Fruit fly (Drosophila melanogaster) whole organism, embryonic: ENCODE measurements around the gene CG32625.

Experiments used
- ATbp ChIP-seq: fragments of 200-800 bp; sonication (Bioruptor generic); optimal IDR thresholded peaks from 2 replicates; lab custom pipeline; 2017; ENCODE audit warnings: missing biosample characterization, mild to moderate bottlenecking, missing genetic modification characterization, missing genetic modification reagents
- CG10959 ChIP-seq: fragments of 200-800 bp; sonication (Bioruptor generic); IDR thresholded peaks from 2 replicates; pipeline ENCODE4 v1.3.6; 2022; ENCODE audit warnings: missing biosample characterization, missing genetic modification characterization
- CG11723 ChIP-seq: fragments of 200-800 bp; sonication (Bioruptor generic); optimal IDR thresholded peaks from 2 replicates; lab custom pipeline; 2017; ENCODE audit warnings: missing biosample characterization, mild to moderate bottlenecking, missing genetic modification characterization
- CG12104 ChIP-seq: fragments of 200-800 bp; sonication (Bioruptor generic); optimal IDR thresholded peaks from 3 replicates; lab custom pipeline; 2016; ENCODE audit warnings: missing biosample characterization, missing genetic modification characterization
- CG12219 ChIP-seq: fragments of 200-800 bp; sonication (Bioruptor generic); optimal IDR thresholded peaks from 3 replicates; lab custom pipeline; 2018; ENCODE audit warnings: missing biosample characterization, mild to moderate bottlenecking, missing genetic modification characterization
- CG13624 ChIP-seq: fragments of 200-800 bp; sonication (Bioruptor generic); optimal IDR thresholded peaks from 2 replicates; lab custom pipeline; 2016; ENCODE audit warnings: missing biosample characterization, missing genetic modification characterization
- CG14667 ChIP-seq: fragments of 200-800 bp; sonication (Bioruptor generic); IDR thresholded peaks from 2 replicates; pipeline ENCODE4 v1.3.6; 2022; ENCODE audit warnings: missing biosample characterization, missing genetic modification characterization
- CG14965 ChIP-seq: fragments of 200-800 bp; sonication (Bioruptor generic); optimal IDR thresholded peaks from 2 replicates; lab custom pipeline; 2016; ENCODE audit warnings: missing biosample characterization, missing genetic modification characterization, borderline replicate concordance
- CG15011 ChIP-seq: fragments of 200-800 bp; sonication (Bioruptor generic); optimal IDR thresholded peaks from 3 replicates; lab custom pipeline; 2018; ENCODE audit warnings: missing biosample characterization, mild to moderate bottlenecking, missing genetic modification characterization
- CG15073 ChIP-seq: fragments of 200-800 bp; sonication (Bioruptor generic); optimal IDR thresholded peaks from 2 replicates; lab custom pipeline; 2016; ENCODE audit warnings: missing biosample characterization, missing genetic modification characterization
- CG15514 ChIP-seq: fragments of 200-800 bp; sonication (Bioruptor generic); optimal IDR thresholded peaks from 3 replicates; lab custom pipeline; 2017; ENCODE audit warnings: missing biosample characterization, missing genetic modification characterization, mild to moderate bottlenecking, moderate library complexity, missing genetic modification reagents
- CG1602 ChIP-seq: fragments of 200-800 bp; sonication (Bioruptor generic); optimal IDR thresholded peaks from 3 replicates; lab custom pipeline; 2016; ENCODE audit warnings: missing biosample characterization, missing genetic modification characterization
- CG17802 ChIP-seq: fragments of 200-800 bp; sonication (Bioruptor generic); optimal IDR thresholded peaks from 2 replicates; lab custom pipeline; 2018; ENCODE audit warnings: missing biosample characterization, mild to moderate bottlenecking, missing genetic modification characterization, moderate library complexity
- CG2712 ChIP-seq: fragments of 200-800 bp; optimal IDR thresholded peaks from 3 replicates; lab custom pipeline; 2019; ENCODE audit warnings: missing biosample characterization, mild to moderate bottlenecking, missing genetic modification characterization, moderate library complexity
- CG3163 ChIP-seq: fragments of 200-800 bp; sonication (Bioruptor generic); optimal IDR thresholded peaks from 3 replicates; lab custom pipeline; 2016; ENCODE audit warnings: missing biosample characterization, missing genetic modification characterization
- CG32767 ChIP-seq: fragments of 200-800 bp; sonication (Bioruptor generic); IDR thresholded peaks from 2 replicates; pipeline ENCODE4 v1.3.6; 2022; ENCODE audit warnings: missing biosample characterization, missing genetic modification characterization
- CG3838 ChIP-seq: fragments of 200-800 bp; sonication (Bioruptor generic); optimal IDR thresholded peaks from 3 replicates; lab custom pipeline; 2016; ENCODE audit warnings: missing biosample characterization, missing genetic modification characterization
- CG4730 ChIP-seq: fragments of 200-800 bp; sonication (Bioruptor generic); IDR thresholded peaks from 2 replicates; pipeline ENCODE4 v1.3.6; 2022; ENCODE audit warnings: missing biosample characterization, missing genetic modification characterization
- CG7928 ChIP-seq: fragments of 200-800 bp; sonication (Bioruptor generic); optimal IDR thresholded peaks from 2 replicates; lab custom pipeline; 2017; ENCODE audit warnings: missing biosample characterization, mild to moderate bottlenecking, missing genetic modification characterization
- CG8290 ChIP-seq, 3 experiments: fragments of 200-800 bp; sonication (Bioruptor generic); optimal IDR thresholded peaks; 2 replicates each; lab custom pipeline; 2016 to 2019; ENCODE audit warnings: missing biosample characterization in 3 of 3, missing genetic modification characterization in 3 of 3, mild to moderate bottlenecking in 2 of 3, moderate library complexity in 1 of 3
- Chrac-16 ChIP-seq: fragments of 200-800 bp; sonication (Bioruptor generic); optimal IDR thresholded peaks from 3 replicates; lab custom pipeline; 2016; ENCODE audit warnings: missing biosample characterization, missing genetic modification characterization
- D19A ChIP-seq: fragments of 200-800 bp; optimal IDR thresholded peaks from 3 replicates; lab custom pipeline; 2019; ENCODE audit warnings: missing biosample characterization, mild to moderate bottlenecking, missing genetic modification characterization, moderate library complexity
- Dp ChIP-seq: fragments of 200-800 bp; sonication (Bioruptor generic); optimal IDR thresholded peaks from 2 replicates; lab custom pipeline; 2018; ENCODE audit warnings: missing biosample characterization, mild to moderate bottlenecking, missing genetic modification characterization, moderate library complexity
- Fer3 ChIP-seq: fragments of 200-800 bp; sonication (Bioruptor generic); optimal IDR thresholded peaks from 2 replicates; lab custom pipeline; 2018; ENCODE audit warnings: missing biosample characterization, mild to moderate bottlenecking, missing genetic modification characterization, moderate library complexity
- GATAe ChIP-seq: fragments of 200-800 bp; sonication (Bioruptor generic); conservative IDR thresholded peaks from 2 replicates; pipeline ENCODE4 v1.3.6; 2022; ENCODE audit warnings: missing biosample characterization, missing genetic modification characterization
- HHEX ChIP-seq: fragments of 200-800 bp; sonication (Bioruptor generic); optimal IDR thresholded peaks from 3 replicates; lab custom pipeline; 2017; ENCODE audit warnings: missing biosample characterization, mild to moderate bottlenecking, missing genetic modification characterization, missing genetic modification reagents
- Mad ChIP-seq: fragments of 200-800 bp; sonication (Bioruptor generic); optimal IDR thresholded peaks from 2 replicates; lab custom pipeline; 2016; ENCODE audit warnings: missing biosample characterization, missing genetic modification characterization
- Med ChIP-seq: fragments of 200-800 bp; sonication (Bioruptor generic); peaks from one replicate; lab custom pipeline; 2016; ENCODE audit warnings: missing biosample characterization, missing genetic modification characterization, mild to moderate bottlenecking, inconsistent platforms, moderate library complexity
- Oaz ChIP-seq: fragments of 200-800 bp; sonication (Bioruptor generic); IDR thresholded peaks from 2 replicates; pipeline ENCODE4 v1.3.6; 2022; ENCODE audit warnings: missing biosample characterization, missing genetic modification characterization
- Trl ChIP-seq, 3 experiments: fragments of >200 bp in 2 of 3; fragments of 200-800 bp in 1 of 3; sonication (Bioruptor generic) in 1 of 3; optimal IDR thresholded peaks; 2 replicates in 1 of 3; 3 replicates in 2 of 3; lab custom pipeline; 2016 to 2017; ENCODE audit warnings: missing biosample characterization in 1 of 3, missing genetic modification characterization in 1 of 3
- ase ChIP-seq: fragments of 200-800 bp; sonication (Bioruptor generic); IDR thresholded peaks from 3 replicates; pipeline ENCODE4 v1.3.6; 2022; ENCODE audit warnings: missing biosample characterization, missing genetic modification characterization
- caup ChIP-seq: fragments of 200-800 bp; sonication (Bioruptor generic); optimal IDR thresholded peaks from 3 replicates; lab custom pipeline; 2017; ENCODE audit warnings: missing biosample characterization, mild to moderate bottlenecking, missing genetic modification characterization, moderate library complexity; ENCODE audit not compliant: severe bottlenecking
- chinmo ChIP-seq: fragments of 200-800 bp; sonication (Bioruptor generic); IDR thresholded peaks from 4 replicates; pipeline ENCODE4 v1.3.6; 2022; ENCODE audit warnings: missing biosample characterization, missing genetic modification characterization; ENCODE audit not compliant: partially characterized antibody
- crc ChIP-seq: fragments of 200-800 bp; sonication (Bioruptor generic); optimal IDR thresholded peaks from 2 replicates; lab custom pipeline; 2016; ENCODE audit warnings: missing biosample characterization, missing genetic modification characterization
- disco-r ChIP-seq: fragments of 200-800 bp; sonication (Bioruptor generic); optimal IDR thresholded peaks from 2 replicates; lab custom pipeline; 2016; ENCODE audit warnings: missing biosample characterization, missing genetic modification characterization
- gce ChIP-seq: fragments of 200-800 bp; sonication (Bioruptor generic); IDR thresholded peaks from 3 replicates; pipeline ENCODE4 v1.3.6; 2022; ENCODE audit warnings: missing biosample characterization, missing genetic modification characterization
- gsb-n ChIP-seq: fragments of 200-800 bp; sonication (Bioruptor generic); optimal IDR thresholded peaks from 3 replicates; lab custom pipeline; 2018; ENCODE audit warnings: missing biosample characterization, mild to moderate bottlenecking, missing genetic modification characterization
- ham ChIP-seq: fragments of 200-800 bp; sonication (Bioruptor generic); IDR thresholded peaks from 2 replicates; pipeline ENCODE4 v1.3.6; 2022; ENCODE audit warnings: missing biosample characterization, missing genetic modification characterization
- insv ChIP-seq, 2 experiments: fragments of 200-800 bp; sonication (Bioruptor generic); optimal IDR thresholded peaks; 3 replicates each; lab custom pipeline; 2016 to 2018; ENCODE audit warnings: missing biosample characterization in 2 of 2, missing genetic modification characterization in 2 of 2
- kay ChIP-seq: fragments of 200-800 bp; sonication (Bioruptor generic); optimal IDR thresholded peaks from 2 replicates; lab custom pipeline; 2016; ENCODE audit warnings: missing biosample characterization, missing genetic modification characterization
- maf-S ChIP-seq: fragments of 200-800 bp; sonication (Bioruptor generic); optimal IDR thresholded peaks from 2 replicates; lab custom pipeline; 2016; ENCODE audit warnings: missing biosample characterization, missing genetic modification characterization
- oc ChIP-seq: fragments of 200-800 bp; sonication (Bioruptor generic); optimal IDR thresholded peaks from 2 replicates; lab custom pipeline; 2018; ENCODE audit warnings: missing biosample characterization, mild to moderate bottlenecking, missing genetic modification characterization, moderate library complexity
- pfk ChIP-seq: fragments of 200-800 bp; sonication (Bioruptor generic); optimal IDR thresholded peaks from 2 replicates; lab custom pipeline; 2018; ENCODE audit warnings: missing biosample characterization, mild to moderate bottlenecking, missing genetic modification characterization, moderate library complexity
- pum ChIP-seq: fragments of 200-800 bp; sonication (Bioruptor generic); optimal IDR thresholded peaks from 2 replicates; lab custom pipeline; 2016; ENCODE audit warnings: missing biosample characterization, missing genetic modification characterization
- salm ChIP-seq: fragments of 200-800 bp; sonication (Bioruptor generic); optimal IDR thresholded peaks from 2 replicates; lab custom pipeline; 2018; ENCODE audit warnings: missing biosample characterization, mild to moderate bottlenecking, missing genetic modification characterization
- schlank ChIP-seq: fragments of 200-800 bp; sonication (Bioruptor generic); optimal IDR thresholded peaks from 2 replicates; lab custom pipeline; 2018; ENCODE audit warnings: missing biosample characterization, mild to moderate bottlenecking, missing genetic modification characterization
- sd ChIP-seq: fragments of 200-800 bp; sonication (Bioruptor generic); optimal IDR thresholded peaks from 3 replicates; lab custom pipeline; 2018; ENCODE audit warnings: missing biosample characterization, mild to moderate bottlenecking, missing genetic modification characterization, moderate library complexity
- stwl ChIP-seq: fragments of 200-800 bp; sonication (Bioruptor generic); optimal IDR thresholded peaks from 3 replicates; lab custom pipeline; 2018; ENCODE audit warnings: missing biosample characterization, mild to moderate bottlenecking, missing genetic modification characterization, moderate library complexity
- sug ChIP-seq: fragments of 200-800 bp; optimal IDR thresholded peaks from 2 replicates; lab custom pipeline; 2019; ENCODE audit warnings: missing biosample characterization, mild to moderate bottlenecking, missing genetic modification characterization, moderate library complexity
- tin ChIP-seq: fragments of 200-800 bp; sonication (Bioruptor generic); optimal IDR thresholded peaks from 3 replicates; lab custom pipeline; 2016; ENCODE audit warnings: missing biosample characterization, missing genetic modification characterization
- ttk ChIP-seq: fragments of 200-800 bp; sonication (Bioruptor generic); IDR thresholded peaks from 2 replicates; pipeline ENCODE4 v2.1.2; 2022; ENCODE audit warnings: missing biosample characterization, missing genetic modification characterization

Gene CG32625

dm6 chrX:13805554-13805953 is 48.9 kb upstream of the CG32625 start (continued):
- no peak for TF ChIP-seq crc (GFP tag; lab: Kevin White, UChicago)
- peak; percentile 55 for TF ChIP-seq Med (GFP tag; lab: Kevin White, UChicago)
- TF ChIP-seq Oaz (GFP tag; lab: Robert Waterston, UW): no peak
- TF ChIP-seq CG3838 (GFP tag; lab: Kevin White, UChicago): no peak
- peak; percentile 27; the same call in 1 of the 2 replicates for TF ChIP-seq ttk (GFP tag; lab: Robert Waterston, UW)
- TF ChIP-seq CG12219 (GFP tag; lab: Kevin White, UChicago): no peak
- no peak for TF ChIP-seq CG4730
- TF ChIP-seq maf-S (GFP tag; lab: Kevin White, UChicago): no peak
- TF ChIP-seq sd (tag; lab: Kevin White, UChicago): no peak
- TF ChIP-seq CG12104 (GFP tag; lab: Kevin White, UChicago): no peak
- no peak for TF ChIP-seq CG14965 (GFP tag; lab: Kevin White, UChicago)
- TF ChIP-seq insv (GFP tag; optimal IDR thresholded peaks at IDR 0.05; lab: Kevin White, UChicago): no peak
- TF ChIP-seq Chrac-16 (GFP tag; lab: Kevin White, UChicago): no peak
- TF ChIP-seq CG10959 (GFP tag; lab: Robert Waterston, UW): no peak
- TF ChIP-seq CG17802 (tag; lab: Kevin White, UChicago): no peak
- no peak for TF ChIP-seq Mad
- TF ChIP-seq Dp (GFP tag; lab: Kevin White, UChicago): no peak
- no peak for TF ChIP-seq D19A (tag; lab: Kevin White, UChicago)
- no peak for TF ChIP-seq HHEX (GFP tag; lab: Kevin White, UChicago)
- no peak for TF ChIP-seq caup
- TF ChIP-seq stwl (tag; lab: Kevin White, UChicago): peak; percentile 59
- TF ChIP-seq oc: no peak
- TF ChIP-seq pum (GFP tag; lab: Kevin White, UChicago): no peak
- no peak for TF ChIP-seq CG2712 (tag; lab: Kevin White, UChicago)
- TF ChIP-seq Trl (optimal IDR thresholded peaks at IDR 0.05; lab: Kevin White, UChicago): peak; percentile 54 to 69
- TF ChIP-seq Trl (GFP tag; optimal IDR thresholded peaks at IDR 0.05; lab: Kevin White, UChicago): peak; percentile 27
- TF ChIP-seq gce: peak; percentile 10; the same call in 1 of the 3 replicates
- TF ChIP-seq ATbp: peak; percentile 42
- no peak for TF ChIP-seq CG1602 (GFP tag; lab: Kevin White, UChicago)
- TF ChIP-seq CG3163 (GFP tag; lab: Kevin White, UChicago): no peak
- TF ChIP-seq CG8290 (GFP tag; optimal IDR thresholded peaks at IDR 0.05; lab: Kevin White, UChicago): peak; percentile 92
- peak; percentile 77 to 98 for TF ChIP-seq CG8290 (tag; optimal IDR thresholded peaks at IDR 0.05; lab: Kevin White, UChicago)
- no peak for TF ChIP-seq ham (GFP tag; lab: Robert Waterston, UW)
- no peak for TF ChIP-seq tin (GFP tag; lab: Kevin White, UChicago)
- TF ChIP-seq salm: no peak
- TF ChIP-seq CG32767 (GFP tag; lab: Robert Waterston, UW): no peak
- TF ChIP-seq chinmo (GFP tag; lab: Robert Waterston, UW): 0 out of 4 replicates have a peak, but pooled peaks have one; percentile 44
- TF ChIP-seq kay (GFP tag; lab: Kevin White, UChicago): no peak
- TF ChIP-seq schlank (tag; lab: Kevin White, UChicago): no peak
- no peak for TF ChIP-seq ase
- TF ChIP-seq gsb-n: no peak
- no peak for TF ChIP-seq Fer3 (tag; lab: Kevin White, UChicago)
- no peak for TF ChIP-seq CG15011 (GFP tag; lab: Kevin White, UChicago)
- TF ChIP-seq pfk: no peak
- no peak for TF ChIP-seq CG13624
- no peak for TF ChIP-seq GATAe
- TF ChIP-seq CG7928 (GFP tag; lab: Kevin White, UChicago): no peak
- TF ChIP-seq CG11723 (GFP tag; lab: Kevin White, UChicago): no peak
- no peak for TF ChIP-seq disco-r (GFP tag; lab: Kevin White, UChicago)
- TF ChIP-seq sug (tag; lab: Kevin White, UChicago): no peak
- no peak for TF ChIP-seq CG14667 (GFP tag; lab: Robert Waterston, UW)
- TF ChIP-seq CG15073 (GFP tag; lab: Kevin White, UChicago): no peak
- no peak for TF ChIP-seq CG15514 (GFP tag; lab: Kevin White, UChicago)
